Worm (Caenorhabditis elegans) whole organism, L2 larva: ENCODE results near the gene grd-4.

Experiments
- C34F6.9 ChIP-seq: fragments of 150-350 bp; optimal IDR thresholded peaks from 2 replicates; lab custom pipeline; 2014; ENCODE audit warnings: missing biosample characterization, missing genetic modification characterization
- F13H6.1 ChIP-seq: sonication (generic microtip); optimal IDR thresholded peaks from 2 replicates; lab custom pipeline; 2016; ENCODE audit warnings: missing genetic modification characterization, missing compliant biosample characterization
- aly-2 ChIP-seq: fragments of 150-350 bp; optimal IDR thresholded peaks from 2 replicates; lab custom pipeline; 2014; ENCODE audit warnings: missing biosample characterization, missing genetic modification characterization
- blmp-1 ChIP-seq: sonication (generic microtip); optimal IDR thresholded peaks from 2 replicates; lab custom pipeline; 2017; ENCODE audit warnings: missing genetic modification characterization, mild to moderate bottlenecking, missing compliant biosample characterization, antibody characterized with exemption, moderate library complexity; ENCODE audit not compliant: insufficient read depth
- ceh-16 ChIP-seq: fragments of 150-350 bp; optimal IDR thresholded peaks from 2 replicates; lab custom pipeline; 2014; ENCODE audit warnings: missing biosample characterization, missing genetic modification characterization
- ceh-82 ChIP-seq: fragments of 150-350 bp; optimal IDR thresholded peaks from 2 replicates; lab custom pipeline; 2014; ENCODE audit warnings: missing biosample characterization, missing genetic modification characterization
- crh-2 ChIP-seq: sonication (generic microtip); optimal IDR thresholded peaks from 2 replicates; lab custom pipeline; 2017; ENCODE audit warnings: missing biosample characterization, missing genetic modification characterization
- dmd-4 ChIP-seq: sonication (generic microtip); optimal IDR thresholded peaks from 2 replicates; lab custom pipeline; 2017; ENCODE audit warnings: missing biosample characterization, missing genetic modification characterization
- egl-27 ChIP-seq: sonication (generic microtip); optimal IDR thresholded peaks from 3 replicates; lab custom pipeline; 2017; ENCODE audit warnings: missing biosample characterization, missing genetic modification reagents, missing genetic modification characterization
- elt-1 ChIP-seq: fragments of 150-350 bp; optimal IDR thresholded peaks from 2 replicates; lab custom pipeline; 2014; ENCODE audit warnings: missing biosample characterization, missing genetic modification characterization
- elt-3 ChIP-seq: sonication (generic microtip); optimal IDR thresholded peaks from 2 replicates; lab custom pipeline; 2017; ENCODE audit warnings: missing biosample characterization, missing genetic modification characterization
- fos-1 ChIP-seq: fragments of 150-350 bp; optimal IDR thresholded peaks from 2 replicates; lab custom pipeline; 2014; ENCODE audit warnings: missing biosample characterization, missing genetic modification characterization
- gmeb-1 ChIP-seq: fragments of 150-350 bp; optimal IDR thresholded peaks from 2 replicates; lab custom pipeline; 2014; ENCODE audit warnings: missing biosample characterization, missing genetic modification characterization
- lin-11 ChIP-seq: fragments of 150-350 bp; sonication (generic microtip); optimal IDR thresholded peaks from 2 replicates; lab custom pipeline; 2014; ENCODE audit warnings: missing biosample characterization, missing genetic modification characterization, inconsistent platforms, mixed read lengths
- lin-13 ChIP-seq: fragments of 150-350 bp; optimal IDR thresholded peaks from 2 replicates; lab custom pipeline; 2014; ENCODE audit warnings: missing biosample characterization, missing genetic modification reagents, missing genetic modification characterization
- lsy-2 ChIP-seq, 2 experiments: fragments of 150-350 bp in 1 of 2; sonication (generic microtip) in 1 of 2; optimal IDR thresholded peaks; 2 replicates each; lab custom pipeline; 2014 to 2017; ENCODE audit warnings: missing biosample characterization in 2 of 2, missing genetic modification characterization in 2 of 2
- mab-5 ChIP-seq: fragments of 150-350 bp; optimal IDR thresholded peaks from 2 replicates; lab custom pipeline; 2014; ENCODE audit warnings: missing biosample characterization, missing genetic modification characterization
- mdl-1 ChIP-seq, 2 experiments: fragments of 150-350 bp in 1 of 2; sonication (generic microtip) in 1 of 2; optimal IDR thresholded peaks; 2 replicates each; lab custom pipeline; 2017; ENCODE audit warnings: missing biosample characterization in 2 of 2, missing genetic modification characterization in 2 of 2
- nhr-10 ChIP-seq: sonication (generic microtip); optimal IDR thresholded peaks from 2 replicates; lab custom pipeline; 2017; ENCODE audit warnings: missing biosample characterization, missing genetic modification characterization
- nhr-11 ChIP-seq: fragments of 150-350 bp; optimal IDR thresholded peaks from 2 replicates; lab custom pipeline; 2014; ENCODE audit warnings: missing biosample characterization, missing genetic modification characterization
- nhr-12 ChIP-seq: fragments of 150-350 bp; optimal IDR thresholded peaks from 2 replicates; lab custom pipeline; 2014; ENCODE audit warnings: missing biosample characterization, missing genetic modification characterization
- nhr-129 ChIP-seq: fragments of 150-350 bp; optimal IDR thresholded peaks from 2 replicates; lab custom pipeline; 2014; ENCODE audit warnings: missing biosample characterization, missing genetic modification characterization
- nhr-21 ChIP-seq: fragments of 150-350 bp; optimal IDR thresholded peaks from 2 replicates; lab custom pipeline; 2014; ENCODE audit warnings: missing biosample characterization, missing genetic modification characterization
- nhr-237 ChIP-seq: fragments of 150-350 bp; optimal IDR thresholded peaks from 2 replicates; lab custom pipeline; 2014; ENCODE audit warnings: missing biosample characterization, missing genetic modification characterization
- nhr-25 ChIP-seq: fragments of 150-350 bp; sonication (generic microtip); optimal IDR thresholded peaks from 3 replicates; lab custom pipeline; 2014; ENCODE audit warnings: missing biosample characterization, missing genetic modification characterization
- nhr-6 ChIP-seq: fragments of 150-350 bp; optimal IDR thresholded peaks from 2 replicates; lab custom pipeline; 2014; ENCODE audit warnings: missing biosample characterization, missing genetic modification characterization
- nhr-77 ChIP-seq: fragments of 150-350 bp; optimal IDR thresholded peaks from 2 replicates; lab custom pipeline; 2014; ENCODE audit warnings: missing biosample characterization, missing genetic modification characterization
- peb-1 ChIP-seq: fragments of 150-350 bp; optimal IDR thresholded peaks from 2 replicates; lab custom pipeline; 2014; ENCODE audit warnings: missing biosample characterization, missing genetic modification characterization
- sem-4 ChIP-seq: fragments of 150-350 bp; optimal IDR thresholded peaks from 2 replicates; lab custom pipeline; 2014; ENCODE audit warnings: missing biosample characterization, missing genetic modification reagents, missing genetic modification characterization
- skn-1 ChIP-seq: sonication (generic microtip); optimal IDR thresholded peaks from 2 replicates; lab custom pipeline; 2017; ENCODE audit warnings: missing biosample characterization, missing genetic modification characterization
- sma-3 ChIP-seq: sonication (generic microtip); optimal IDR thresholded peaks from 2 replicates; lab custom pipeline; 2016; ENCODE audit warnings: missing genetic modification reagents, missing genetic modification characterization, missing compliant biosample characterization
- sma-9 ChIP-seq, 2 experiments: fragments of 150-350 bp in 1 of 2; sonication (generic microtip) in 1 of 2; optimal IDR thresholded peaks; 2 replicates each; lab custom pipeline; 2014 to 2016; ENCODE audit warnings: missing genetic modification characterization in 2 of 2, mild to moderate bottlenecking in 1 of 2, missing biosample characterization in 1 of 2, missing compliant biosample characterization in 1 of 2, missing genetic modification reagents in 1 of 2, moderate library complexity in 1 of 2
- snpc-4 ChIP-seq: fragments of 150-350 bp; optimal IDR thresholded peaks from 2 replicates; lab custom pipeline; 2014; ENCODE audit warnings: missing biosample characterization, missing genetic modification characterization
- ztf-1 ChIP-seq: fragments of 200-800 bp; sonication (Bioruptor generic); conservative IDR thresholded peaks from 2 replicates; pipeline ENCODE4 v1.3.6; 2022; ENCODE audit warnings: missing genetic modification characterization, missing compliant biosample characterization

Gene grd-4

DNA sequence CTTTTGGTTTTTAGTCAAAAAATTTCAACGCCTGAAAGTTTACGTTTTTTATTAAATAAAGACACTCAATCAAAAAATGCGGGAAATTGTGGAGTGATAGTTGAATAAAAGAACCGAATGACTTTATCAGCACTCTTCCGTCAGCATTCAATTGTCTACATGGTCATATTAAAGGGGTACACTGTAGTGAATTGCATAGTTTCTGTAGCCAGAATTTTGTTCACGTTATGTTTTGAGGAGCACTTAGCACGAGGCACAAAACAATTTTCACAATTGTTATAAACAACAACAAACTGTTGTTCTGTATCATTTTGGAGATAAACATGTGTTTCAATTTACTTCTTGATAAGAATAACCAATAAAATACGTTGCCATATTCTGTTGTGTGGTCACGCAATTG, 48.0 kb downstream of the grd-4 start, which contains the start of gene D2021.4:
Gene D2021.4, minus strand, starts transcription at position 48 of the 400 bp plus-strand sequence.
- TF ChIP-seq aly-2 (no peak), C34F6.9 (tag; lab: Kevin White, UChicago) (no peak), sma-9 (GFP tag; optimal IDR thresholded peaks at IDR 0.05; lab: Kevin White, UChicago) (peak; percentile 24), sma-9 (tag; optimal IDR thresholded peaks at IDR 0.05; lab: Kevin White, UChicago) (no peak), ztf-1 (GFP tag; lab: Robert Waterston, UW) (no peak), ceh-16 (tag; lab: Kevin White, UChicago) (no peak), nhr-237 (tag; lab: Kevin White, UChicago) (no peak), sem-4 (tag; lab: Kevin White, UChicago) (no peak), nhr-25 (tag; lab: Kevin White, UChicago) (no peak), ceh-82 (no peak), nhr-11 (tag; lab: Kevin White, UChicago) (no peak), nhr-77 (tag; lab: Kevin White, UChicago) (no peak), lin-11 (tag; lab: Kevin White, UChicago) (no peak), fos-1 (tag; lab: Kevin White, UChicago) (peak; percentile 34), crh-2 (peak; percentile 52), lin-13 (GFP tag; lab: Kevin White, UChicago) (no peak), peb-1 (tag; lab: Kevin White, UChicago) (no peak), nhr-12 (tag; lab: Kevin White, UChicago) (no peak), skn-1 (tag; lab: Kevin White, UChicago) (no peak), snpc-4 (tag; lab: Kevin White, UChicago) (no peak), F13H6.1 (tag; lab: Kevin White, UChicago) (peak; percentile 46)

DNA sequence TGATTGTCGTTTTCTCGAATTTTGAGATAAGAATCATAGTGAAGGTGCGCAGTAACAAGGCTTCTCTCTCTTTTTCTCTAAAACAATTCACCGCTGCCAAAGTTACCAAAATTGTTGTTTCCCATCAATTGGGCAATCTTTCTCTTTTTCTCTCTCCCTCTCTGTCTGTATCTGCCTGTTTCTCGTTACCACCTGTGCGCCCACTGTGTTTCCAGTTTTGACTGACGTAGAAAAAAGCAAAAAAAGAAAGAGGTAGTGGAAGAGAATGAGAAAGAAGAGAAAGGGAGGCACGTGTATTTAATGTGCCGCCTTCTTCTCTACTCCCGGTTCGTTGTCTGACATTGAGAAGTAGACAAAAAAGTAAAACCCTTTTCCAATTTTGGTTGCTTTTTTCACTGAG, 49.1 kb downstream of the grd-4 start:
- peak; percentile 95 for TF ChIP-seq nhr-25 (tag; lab: Kevin White, UChicago)
- peak; percentile 40 for TF ChIP-seq egl-27
- TF ChIP-seq lin-13 (GFP tag; lab: Kevin White, UChicago): peak; percentile 41
- peak; percentile 64 for TF ChIP-seq F13H6.1 (tag; lab: Kevin White, UChicago)
- TF ChIP-seq nhr-21 (tag; lab: Kevin White, UChicago): peak; percentile 66
- no peak for TF ChIP-seq elt-3 (tag; lab: Kevin White, UChicago)
- peak; percentile 94 for TF ChIP-seq blmp-1 (tag; lab: Kevin White, UChicago)
- TF ChIP-seq mdl-1 (tag; optimal IDR thresholded peaks at IDR 0.05; lab: Kevin White, UChicago): peak; percentile 49 to 88
- peak; percentile 66 for TF ChIP-seq fos-1 (tag; lab: Kevin White, UChicago)
- peak; percentile 41 for TF ChIP-seq sem-4 (tag; lab: Kevin White, UChicago)
- TF ChIP-seq sma-9 (GFP tag; optimal IDR thresholded peaks at IDR 0.05; lab: Kevin White, UChicago): peak; percentile 82
- no peak for TF ChIP-seq sma-9 (tag; optimal IDR thresholded peaks at IDR 0.05; lab: Kevin White, UChicago)
- TF ChIP-seq lsy-2 (tag; optimal IDR thresholded peaks at IDR 0.05; lab: Kevin White, UChicago): peak in 1 of 2 experiments; percentile 40
- TF ChIP-seq mab-5 (tag; lab: Kevin White, UChicago): no peak
- no peak for TF ChIP-seq dmd-4 (tag; lab: Kevin White, UChicago)
- peak; percentile 73 for TF ChIP-seq nhr-6 (tag; lab: Kevin White, UChicago)
- TF ChIP-seq nhr-10 (tag; lab: Kevin White, UChicago): no peak
- TF ChIP-seq elt-1: no peak
- no peak for TF ChIP-seq ztf-1 (GFP tag; lab: Robert Waterston, UW)
- peak; percentile 72 for TF ChIP-seq nhr-129 (tag; lab: Kevin White, UChicago)
- TF ChIP-seq crh-2: peak; percentile 80
- TF ChIP-seq sma-3: peak; percentile 70
- TF ChIP-seq C34F6.9 (tag; lab: Kevin White, UChicago): peak; percentile 68
- peak; percentile 47 for TF ChIP-seq gmeb-1 (tag; lab: Kevin White, UChicago)
- TF ChIP-seq ceh-16 (tag; lab: Kevin White, UChicago): peak; percentile 77
